Worm (Caenorhabditis elegans): ENCODE measurements around the gene srz-62.

srz-62 gene

DNA sequence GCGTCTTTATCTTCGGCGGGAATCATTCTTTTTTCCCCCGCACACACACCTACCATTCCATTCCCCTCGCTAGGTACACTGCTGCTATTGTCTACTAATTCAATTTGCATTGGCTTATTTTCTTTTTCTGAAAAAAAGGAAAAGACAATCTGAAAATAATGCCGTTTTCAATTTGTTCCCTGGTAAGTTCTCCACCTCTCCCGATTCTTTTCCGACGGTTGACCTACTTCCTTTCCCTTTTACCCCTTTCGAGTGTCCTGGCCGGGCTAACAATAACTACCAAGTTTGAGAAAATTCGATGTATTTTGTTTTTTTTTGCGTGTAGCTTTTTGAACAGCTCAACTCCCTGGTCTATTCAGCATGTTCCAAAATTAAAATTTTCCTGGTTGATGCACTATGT, 33.1 kb upstream of the srz-62 start, which contains the start of gene F37C4.4:
Gene F37C4.4 (plus strand): TSS at position 58 of the 400 bp plus-strand sequence.
- TF ChIP-seq nhr-12 (tag; optimal IDR thresholded peaks at IDR 0.05) (no peak), egl-5 (tag; optimal IDR thresholded peaks at IDR 0.05) (no peak), skn-1 (tag; optimal IDR thresholded peaks at IDR 0.05) (no peak), mml-1 (tag; optimal IDR thresholded peaks at IDR 0.05) (no peak), nhr-77 (tag; optimal IDR thresholded peaks at IDR 0.05) (no peak), fkh-2 (tag; optimal IDR thresholded peaks at IDR 0.05) (no peak), nhr-23 (tag; optimal IDR thresholded peaks at IDR 0.05) (no peak), nhr-25 (tag; optimal IDR thresholded peaks at IDR 0.05) (no peak), unc-62 (GFP tag; optimal IDR thresholded peaks at IDR 0.05) (no peak), elt-3 (tag; optimal IDR thresholded peaks at IDR 0.05) (no peak), unc-39 (tag; optimal IDR thresholded peaks at IDR 0.05) (no peak), ztf-4 (tag; optimal IDR thresholded peaks at IDR 0.05) (no peak), nhr-28 (tag; optimal IDR thresholded peaks at IDR 0.05) (no peak), nhr-67 (tag; optimal IDR thresholded peaks at IDR 0.05) (no peak), aly-2 (tag; optimal IDR thresholded peaks at IDR 0.05) (no peak), jun-1 (tag; optimal IDR thresholded peaks at IDR 0.05) (no peak)

DNA sequence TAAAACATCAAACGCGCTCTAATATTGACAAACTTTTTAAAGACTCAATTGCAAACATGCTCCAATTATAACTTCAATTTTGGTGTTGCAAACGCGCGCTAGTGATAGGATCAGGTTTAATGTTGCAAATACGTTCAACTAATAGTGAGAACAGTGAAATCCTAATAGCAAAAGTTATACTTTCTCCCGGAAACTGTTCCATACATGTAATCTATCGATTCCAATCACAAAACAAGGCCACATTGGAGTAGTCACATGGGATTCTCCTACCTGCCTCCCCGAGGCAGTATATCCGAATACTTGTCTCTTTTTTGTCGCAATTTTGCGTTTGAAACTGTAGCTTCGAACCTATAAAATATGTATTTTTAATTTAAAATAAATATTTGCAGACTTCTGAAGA, 30.4 kb upstream of the srz-62 start:
- TF ChIP-seq lin-39 (tag; optimal IDR thresholded peaks at IDR 0.05): no peak
- TF ChIP-seq fkh-10 (GFP tag; optimal IDR thresholded peaks at IDR 0.05): no peak
- no peak for TF ChIP-seq unc-62 (GFP tag; optimal IDR thresholded peaks at IDR 0.05)
- no peak for TF ChIP-seq nhr-11 (tag; optimal IDR thresholded peaks at IDR 0.05)
- TF ChIP-seq elt-3 (tag; optimal IDR thresholded peaks at IDR 0.05): no peak
- TF ChIP-seq snpc-4 (tag; optimal IDR thresholded peaks at IDR 0.05): no peak

DNA sequence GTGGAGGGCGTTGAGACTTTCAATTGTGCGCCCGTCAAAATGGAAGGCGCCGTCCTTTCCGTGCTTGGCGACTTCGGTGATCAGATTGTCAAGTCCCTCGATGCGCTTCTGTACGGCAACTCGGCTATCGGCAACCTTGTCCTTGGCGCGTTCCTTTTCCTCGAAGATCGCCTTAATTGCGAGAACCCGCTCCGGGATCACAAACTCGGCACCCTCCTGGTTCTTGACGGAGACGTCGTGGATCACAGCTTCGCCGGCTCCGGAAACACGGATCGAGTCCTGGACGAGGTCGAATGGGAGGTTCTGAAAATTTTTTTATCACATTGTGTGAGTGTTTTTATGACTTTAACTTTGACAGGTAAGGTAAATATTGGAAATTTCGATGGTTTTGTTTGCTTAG, 27.1 kb upstream of the srz-62 start:
- no peak for TF ChIP-seq fkh-2 (tag; optimal IDR thresholded peaks at IDR 0.05)
- no peak for TF ChIP-seq fos-1 (tag; optimal IDR thresholded peaks at IDR 0.05)
- TF ChIP-seq nhr-12 (tag; optimal IDR thresholded peaks at IDR 0.05): no peak
- peak; percentile 9 for TF ChIP-seq nhr-25 (tag; optimal IDR thresholded peaks at IDR 0.05)
- TF ChIP-seq hmg-11 (tag; optimal IDR thresholded peaks at IDR 0.05): no peak
- no peak for TF ChIP-seq snpc-4 (tag; optimal IDR thresholded peaks at IDR 0.05)
- TF ChIP-seq tbx-2 (tag; optimal IDR thresholded peaks at IDR 0.05): no peak
- no peak for TF ChIP-seq lin-39 (tag; optimal IDR thresholded peaks at IDR 0.05)
- no peak for TF ChIP-seq ceh-82 (tag; optimal IDR thresholded peaks at IDR 0.05)
- no peak for TF ChIP-seq nhr-237 (tag; optimal IDR thresholded peaks at IDR 0.05)
- peak; percentile 31 for TF ChIP-seq pha-4 (tag; optimal IDR thresholded peaks at IDR 0.05)
- no peak for TF ChIP-seq elt-2 (tag; optimal IDR thresholded peaks at IDR 0.05)
- no peak for TF ChIP-seq mml-1 (tag; optimal IDR thresholded peaks at IDR 0.05)

DNA sequence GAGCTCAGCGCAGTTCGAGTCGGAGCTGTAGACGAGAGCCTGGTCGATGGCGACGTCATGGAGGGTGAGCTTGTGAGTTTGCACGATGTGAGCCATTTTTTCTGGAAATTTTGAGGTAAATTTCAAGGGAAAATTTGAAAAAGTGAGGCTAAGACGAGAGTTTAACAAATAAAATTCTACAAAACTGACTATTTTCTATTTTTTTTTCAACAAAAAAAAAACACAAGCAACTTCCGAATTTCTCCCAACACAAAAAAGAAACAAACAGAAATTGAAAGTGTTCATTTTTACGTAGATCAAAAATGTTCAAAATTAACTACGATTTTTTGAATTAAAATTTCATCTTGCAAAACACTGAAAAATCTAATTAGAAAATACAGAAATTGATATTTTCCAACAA, 26.6 kb upstream of the srz-62 start, which contains the start of gene F37C4.5:
Gene F37C4.5 (minus strand): TSS at position 101 of the 400 bp plus-strand sequence.
- TF ChIP-seq mdl-1 (tag; optimal IDR thresholded peaks at IDR 0.05) (no peak), nhr-43 (tag; optimal IDR thresholded peaks at IDR 0.05; ENCODE audit: poor library complexity, severe bottlenecking) (no peak), nhr-76 (tag; optimal IDR thresholded peaks at IDR 0.05) (no peak), egl-27 (tag; optimal IDR thresholded peaks at IDR 0.05) (no peak), nhr-237 (tag; optimal IDR thresholded peaks at IDR 0.05) (no peak), nhr-28 (tag; optimal IDR thresholded peaks at IDR 0.05) (no peak), ztf-11 (tag; optimal IDR thresholded peaks at IDR 0.05) (no peak)

DNA sequence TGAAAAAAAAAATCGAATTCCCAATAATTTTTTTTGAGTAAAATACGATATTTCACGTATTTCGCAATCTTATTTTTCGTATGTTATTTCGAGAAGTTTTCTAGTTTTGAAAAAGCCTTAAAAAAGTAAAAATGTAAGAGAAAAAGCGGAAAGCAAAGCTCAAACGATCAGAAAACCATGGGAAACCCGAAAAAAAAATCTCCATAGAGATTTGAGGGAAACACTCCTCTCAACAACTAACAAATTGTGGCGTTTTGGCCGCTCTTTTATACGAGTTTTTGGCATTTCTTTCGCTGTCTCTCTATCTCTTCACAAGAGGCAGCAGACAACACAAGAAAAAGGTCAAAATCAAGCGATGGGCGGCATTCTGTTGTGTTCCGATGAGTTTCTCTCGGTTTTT, 25.9 kb upstream of the srz-62 start:
- TF ChIP-seq pha-4 (tag; optimal IDR thresholded peaks at IDR 0.05) (peak; percentile 44), ceh-82 (tag; optimal IDR thresholded peaks at IDR 0.05) (peak; percentile 8), ZK546.5 (tag; optimal IDR thresholded peaks at IDR 0.05) (no peak), nhr-76 (tag; optimal IDR thresholded peaks at IDR 0.05) (no peak), lin-15B (tag; optimal IDR thresholded peaks at IDR 0.05) (peak; percentile 37), jun-1 (tag; optimal IDR thresholded peaks at IDR 0.05) (peak; percentile 14), nhr-11 (tag; optimal IDR thresholded peaks at IDR 0.05) (no peak), fkh-10 (GFP tag; optimal IDR thresholded peaks at IDR 0.05) (no peak), nfya-1 (tag; optimal IDR thresholded peaks at IDR 0.05; ENCODE audit: insufficient read depth) (peak; percentile 58), zag-1 (tag; optimal IDR thresholded peaks at IDR 0.05) (no peak), hmg-11 (tag; optimal IDR thresholded peaks at IDR 0.05) (peak; percentile 19), ama-1 (optimal IDR thresholded peaks at IDR 0.05) (peak; percentile 89), eor-1 (tag; optimal IDR thresholded peaks at IDR 0.05) (no peak), fos-1 (tag; optimal IDR thresholded peaks at IDR 0.05) (peak; percentile 23), sea-2 (GFP tag; optimal IDR thresholded peaks at IDR 0.05) (no peak), skn-1 (tag; optimal IDR thresholded peaks at IDR 0.05) (peak; percentile 1), nhr-25 (tag; optimal IDR thresholded peaks at IDR 0.05) (peak; percentile 50), elt-2 (tag; optimal IDR thresholded peaks at IDR 0.05) (peak; percentile 55)
